Worm (Caenorhabditis elegans) whole organism, L4/young adult: ENCODE data around the gene nhr-46.

Experiments used
- W03F9.2 ChIP-seq: fragments of 150-350 bp; optimal IDR thresholded peaks from 2 replicates; lab custom pipeline; 2014; ENCODE audit warnings: missing biosample characterization, missing genetic modification characterization
- dao-5 ChIP-seq: sonication (generic microtip); optimal IDR thresholded peaks from 2 replicates; lab custom pipeline; 2016; ENCODE audit warnings: missing genotype, missing genetic modification characterization, moderate library complexity, missing compliant biosample characterization
- him-1 ChIP-seq: sonication (generic microtip); optimal IDR thresholded peaks from 2 replicates; lab custom pipeline; 2016; ENCODE audit warnings: missing genotype, missing genetic modification reagents, missing genetic modification characterization, missing compliant biosample characterization

Gene nhr-46

DNA sequence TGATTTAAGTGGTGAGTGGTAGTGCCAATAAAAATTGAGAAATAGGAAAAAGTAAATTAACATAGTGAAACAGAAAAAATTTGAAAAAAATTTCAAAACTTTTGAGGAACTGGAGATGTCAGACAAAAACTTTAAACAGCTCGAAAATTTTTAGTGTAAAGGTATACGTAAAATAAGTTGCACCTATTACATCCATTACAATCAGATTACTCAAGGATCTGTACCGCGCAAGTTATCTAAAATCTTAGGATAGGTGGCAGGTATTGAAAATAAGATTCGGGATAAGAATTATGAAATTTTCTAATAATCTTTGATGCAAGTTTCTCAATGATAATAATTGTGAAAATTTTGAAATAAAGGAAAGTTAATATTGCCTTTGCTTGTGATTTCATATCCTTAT lies 9.1 kb upstream of the nhr-46 start:
- no peak for TF ChIP-seq him-1 (tag; lab: Kevin White, UChicago)
- no peak for TF ChIP-seq dao-5 (tag; lab: Kevin White, UChicago)
- TF ChIP-seq W03F9.2, result no peak

DNA sequence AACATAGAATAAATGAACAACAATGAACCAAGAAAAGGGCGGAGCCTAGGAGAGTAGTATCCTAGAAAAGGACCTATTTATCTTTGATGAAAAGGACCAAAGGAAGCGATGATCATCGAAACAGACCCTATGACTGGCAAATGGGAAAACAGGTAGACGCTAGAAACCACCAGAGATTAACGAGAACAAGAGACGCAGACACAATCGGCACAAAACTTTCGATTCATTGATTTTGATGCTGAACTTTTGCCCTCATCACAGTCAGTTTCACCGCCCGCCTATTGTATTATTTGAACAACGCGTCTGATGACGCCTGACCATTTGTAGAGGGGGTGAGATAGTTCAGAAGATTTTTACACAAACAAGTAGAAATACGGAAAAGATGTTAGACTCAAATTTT lies 8.0 kb upstream of the nhr-46 start:
- TF ChIP-seq him-1 (tag; lab: Kevin White, UChicago) (no peak), dao-5 (tag; lab: Kevin White, UChicago) (no peak)

DNA sequence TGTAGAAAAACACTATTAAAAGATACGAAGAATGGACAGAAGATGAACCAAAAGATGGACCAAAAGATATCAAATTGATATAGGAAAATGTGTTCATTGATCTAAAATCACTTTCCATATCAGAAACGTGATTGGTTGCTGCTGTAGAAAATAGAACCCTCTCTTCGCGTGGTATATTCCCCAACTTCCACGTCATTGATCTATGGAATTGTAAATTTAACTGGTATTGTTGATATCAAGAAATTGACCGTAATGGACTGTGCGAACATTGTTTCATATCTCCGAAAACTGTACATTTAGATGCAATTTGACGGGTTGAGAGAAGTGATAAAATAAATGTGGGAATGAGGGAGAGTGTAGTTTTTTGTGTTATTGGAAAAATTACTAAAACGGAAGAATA lies 6.7 kb upstream of the nhr-46 start:
- TF ChIP-seq W03F9.2 (no peak), dao-5 (tag; lab: Kevin White, UChicago) (no peak), him-1 (tag; lab: Kevin White, UChicago) (no peak)

DNA sequence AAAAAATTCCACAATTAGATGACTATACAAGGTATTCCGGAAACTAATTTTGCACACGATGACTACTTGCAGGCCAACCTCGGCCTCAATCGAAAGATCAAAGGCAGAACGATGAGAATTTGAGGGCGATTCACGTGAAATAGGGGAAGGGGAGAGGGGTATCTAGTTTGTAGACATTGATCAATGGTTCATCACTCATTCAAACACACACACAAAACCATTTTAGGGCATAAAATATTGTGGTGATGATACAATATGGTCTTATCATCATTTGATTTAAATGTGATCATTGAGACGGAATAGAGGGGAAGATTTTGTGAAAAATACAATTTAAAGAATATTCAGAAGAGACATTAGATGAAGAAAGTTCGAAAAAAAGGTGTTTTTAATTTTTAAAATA lies 5.1 kb upstream of the nhr-46 start:
- TF ChIP-seq dao-5 (tag; lab: Kevin White, UChicago), result no peak
- no peak for TF ChIP-seq him-1 (tag; lab: Kevin White, UChicago)
- no peak for TF ChIP-seq W03F9.2

DNA sequence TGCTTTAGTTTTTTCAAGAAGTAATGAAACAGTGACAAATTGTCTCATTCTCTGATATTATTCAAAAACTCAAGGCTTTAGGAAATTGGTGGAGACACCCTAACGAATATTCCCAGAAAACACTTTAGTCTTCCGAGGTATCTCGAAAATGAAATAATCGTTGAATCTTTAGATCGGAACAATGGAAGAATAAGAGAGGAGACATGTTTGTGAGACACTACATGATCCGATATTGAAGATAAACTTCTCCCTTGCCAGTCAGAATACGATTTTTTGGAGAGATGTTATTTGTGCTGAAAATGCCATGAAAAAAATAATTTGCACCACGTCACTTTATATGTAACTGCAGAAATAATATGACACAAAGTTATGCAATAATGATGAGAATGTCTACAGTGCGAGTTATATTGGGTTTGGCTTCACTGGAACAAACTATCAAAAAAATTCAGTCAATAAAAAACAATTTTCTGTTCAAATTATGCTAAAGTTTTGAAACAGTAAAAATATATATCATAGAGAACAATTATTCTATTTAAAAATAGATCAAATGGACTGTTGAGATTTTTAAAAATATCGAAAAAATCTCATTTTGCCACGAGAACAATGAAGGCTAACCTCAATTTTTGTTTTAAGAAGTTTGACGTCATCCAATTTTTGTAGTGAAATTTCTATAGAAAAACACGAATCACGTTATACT lies 3.7 kb upstream of the nhr-46 start:
- no peak for TF ChIP-seq dao-5 (tag; lab: Kevin White, UChicago)
- TF ChIP-seq him-1 (tag; lab: Kevin White, UChicago), result no peak
- no peak for TF ChIP-seq W03F9.2

DNA sequence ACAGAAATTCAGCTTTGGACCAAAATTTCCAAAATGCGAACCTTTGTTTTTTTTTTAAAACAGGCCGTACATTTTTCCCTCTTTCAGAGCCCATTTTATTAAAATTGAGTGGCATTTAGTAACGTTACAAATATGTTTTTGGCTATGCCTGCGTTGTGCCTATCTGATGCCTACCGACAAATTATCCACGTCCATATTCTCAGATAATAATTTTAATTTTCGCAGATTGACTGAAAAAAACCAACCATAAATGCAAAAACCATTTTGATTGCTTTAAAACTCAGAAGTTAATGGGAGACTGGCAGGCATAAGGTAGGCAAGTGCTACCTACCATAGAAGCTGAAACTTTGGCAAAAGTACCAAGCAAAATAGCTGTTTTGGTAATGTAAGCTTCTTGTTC lies 3.0 kb upstream of the nhr-46 start:
- no peak for TF ChIP-seq dao-5 (tag; lab: Kevin White, UChicago)
- TF ChIP-seq him-1 (tag; lab: Kevin White, UChicago), result no peak

DNA sequence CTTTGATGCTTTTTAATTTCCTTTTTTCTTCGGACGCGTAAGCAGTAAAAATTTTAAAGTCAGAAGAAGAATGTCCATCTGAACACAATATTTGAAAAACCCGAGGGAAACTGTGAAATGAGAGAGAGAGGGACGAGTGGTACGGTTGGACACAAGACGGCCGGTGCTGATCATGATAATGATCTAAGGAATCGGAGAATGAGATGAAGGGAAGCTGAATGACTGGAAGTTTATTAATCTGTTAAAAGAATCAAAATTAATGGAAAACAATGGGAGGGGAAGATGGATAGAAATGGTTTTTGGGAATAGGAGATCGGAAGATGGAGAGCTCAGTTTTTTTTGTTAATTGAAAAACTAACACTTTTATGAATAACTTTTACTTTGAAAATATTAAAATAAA lies 1.0 kb upstream of the nhr-46 start:
- TF ChIP-seq W03F9.2, result no peak
- TF ChIP-seq dao-5 (tag; lab: Kevin White, UChicago), result no peak
- TF ChIP-seq him-1 (tag; lab: Kevin White, UChicago), result no peak

DNA sequence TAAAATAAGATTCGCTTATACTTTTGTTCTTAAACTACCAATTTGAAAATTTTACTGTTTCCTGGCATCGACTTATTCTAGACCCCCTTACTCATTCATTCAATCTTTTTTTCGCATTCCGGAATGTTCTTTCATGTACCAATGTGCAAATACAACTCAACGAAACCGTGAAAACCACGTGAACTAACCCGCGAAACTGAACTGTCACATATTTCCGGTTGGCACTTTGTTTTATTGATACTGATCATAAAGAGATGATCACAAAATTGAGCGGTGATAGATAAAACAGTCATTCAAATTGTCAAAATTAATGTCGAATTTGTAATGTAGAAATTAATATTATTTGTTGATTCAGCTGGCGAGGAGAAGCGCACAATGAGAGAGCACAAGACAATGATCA lies 1.7 kb downstream of the nhr-46 start:
- TF ChIP-seq W03F9.2, result no peak
- TF ChIP-seq him-1 (tag; lab: Kevin White, UChicago), result no peak
- TF ChIP-seq dao-5 (tag; lab: Kevin White, UChicago), result no peak

DNA sequence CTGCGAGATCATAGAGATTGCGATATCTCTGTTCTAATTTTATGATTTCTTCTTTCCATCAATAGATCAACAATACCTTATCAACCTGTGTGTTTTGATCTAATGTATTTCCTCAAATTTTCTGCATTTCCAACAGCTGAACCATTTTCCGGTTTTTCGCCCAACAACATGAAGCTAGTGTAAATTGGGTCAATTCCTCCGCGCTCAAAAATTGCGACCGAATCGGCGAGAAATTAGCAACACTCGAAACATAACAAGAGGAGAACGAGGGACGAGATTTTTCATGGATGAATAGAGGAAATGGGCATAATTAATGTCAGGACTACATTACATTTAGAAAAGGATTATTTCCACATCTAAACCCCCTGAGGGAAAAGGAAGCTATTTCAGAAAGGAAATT lies 2.8 kb downstream of the nhr-46 start:
- TF ChIP-seq W03F9.2 (no peak), him-1 (tag; lab: Kevin White, UChicago) (no peak), dao-5 (tag; lab: Kevin White, UChicago) (no peak)

DNA sequence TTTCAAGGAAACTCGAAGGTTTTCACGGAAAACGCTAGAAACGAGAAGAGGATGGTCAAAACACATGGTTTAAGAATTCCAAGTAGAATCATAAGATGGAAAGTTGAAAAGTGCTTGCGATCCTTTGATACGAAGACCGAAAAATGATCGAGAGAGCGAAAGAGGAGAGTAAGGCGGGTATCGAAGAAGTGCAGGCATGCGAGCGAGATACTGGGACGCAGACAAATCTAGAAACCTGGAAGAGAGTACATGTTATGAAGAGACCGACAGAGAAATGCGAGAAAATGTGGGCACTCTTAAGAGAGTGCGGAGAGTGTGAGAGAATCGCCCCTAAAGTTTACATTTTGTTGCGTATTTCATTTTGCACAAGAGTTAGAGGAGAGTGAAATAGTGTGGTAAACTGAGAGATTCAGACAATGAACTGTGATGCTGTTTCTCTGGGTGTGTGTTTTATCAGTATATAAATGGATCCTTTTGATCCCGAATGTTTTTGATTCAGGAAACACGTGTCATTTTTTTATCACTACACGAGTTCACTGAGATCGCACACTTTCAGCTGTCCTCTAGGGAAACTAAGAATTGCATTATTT lies 3.6 kb downstream of the nhr-46 start:
- no peak for TF ChIP-seq him-1 (tag; lab: Kevin White, UChicago)

DNA sequence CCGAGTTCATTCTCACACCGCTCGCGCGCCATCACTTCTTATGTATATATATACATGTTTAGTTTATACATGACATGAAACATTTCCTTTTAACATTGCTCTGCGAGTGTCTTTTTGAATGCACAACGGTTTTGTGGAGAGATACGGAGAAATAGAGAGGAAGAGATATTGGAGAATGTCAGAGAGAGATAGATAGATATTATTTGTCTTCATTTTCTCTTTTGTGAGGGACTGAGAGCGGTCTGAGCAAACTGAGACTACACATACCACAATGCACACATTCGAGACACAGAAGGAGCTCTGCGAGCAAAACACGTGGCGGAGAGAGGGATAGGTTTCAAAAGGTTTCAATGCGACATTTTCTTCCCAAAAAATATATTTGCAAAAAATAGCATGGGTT lies 4.4 kb downstream of the nhr-46 start:
- TF ChIP-seq dao-5 (tag; lab: Kevin White, UChicago) (no peak), him-1 (tag; lab: Kevin White, UChicago) (no peak), W03F9.2 (no peak)

DNA sequence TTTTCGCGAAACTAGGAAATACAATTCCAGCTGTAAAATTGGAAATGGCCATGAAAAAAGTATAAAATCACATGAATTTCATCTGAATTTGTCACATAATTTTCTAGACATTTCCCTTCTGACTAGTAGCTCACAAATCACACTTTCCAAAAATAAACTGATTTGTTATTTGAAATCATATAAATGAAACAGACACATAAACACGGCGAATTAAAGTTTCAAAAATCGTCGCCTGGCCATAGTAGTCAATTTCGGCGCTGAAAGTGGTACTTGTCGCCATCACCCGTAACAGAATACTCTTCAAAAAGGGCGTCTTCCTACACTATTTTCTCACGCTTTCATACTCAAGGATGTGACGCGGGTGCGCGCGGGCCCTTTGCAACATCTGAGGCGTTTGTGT lies 5.0 kb downstream of the nhr-46 start:
- TF ChIP-seq dao-5 (tag; lab: Kevin White, UChicago) (no peak), W03F9.2 (no peak), him-1 (tag; lab: Kevin White, UChicago) (no peak)

DNA sequence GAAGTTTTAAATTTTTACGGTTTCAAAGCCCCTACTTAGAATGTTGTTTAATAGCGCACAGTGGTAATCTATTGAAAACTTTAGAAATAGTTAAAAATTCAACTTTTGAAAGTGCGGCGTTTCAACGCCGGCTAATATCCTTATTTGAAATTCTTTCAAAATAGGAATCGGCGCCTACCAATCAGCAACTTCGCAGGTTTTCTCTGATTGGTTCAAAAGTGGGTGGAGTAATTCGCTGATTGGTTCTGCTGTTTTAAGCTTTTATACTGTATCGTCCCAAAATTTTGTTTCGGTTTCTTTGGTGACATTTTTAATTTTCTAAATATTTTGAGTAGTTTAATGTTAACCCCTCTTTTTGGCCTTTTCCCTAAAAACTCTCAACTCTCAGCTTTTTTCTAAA lies 5.7 kb downstream of the nhr-46 start:
- TF ChIP-seq him-1 (tag; lab: Kevin White, UChicago), result no peak
- no peak for TF ChIP-seq W03F9.2
- TF ChIP-seq dao-5 (tag; lab: Kevin White, UChicago), result no peak

DNA sequence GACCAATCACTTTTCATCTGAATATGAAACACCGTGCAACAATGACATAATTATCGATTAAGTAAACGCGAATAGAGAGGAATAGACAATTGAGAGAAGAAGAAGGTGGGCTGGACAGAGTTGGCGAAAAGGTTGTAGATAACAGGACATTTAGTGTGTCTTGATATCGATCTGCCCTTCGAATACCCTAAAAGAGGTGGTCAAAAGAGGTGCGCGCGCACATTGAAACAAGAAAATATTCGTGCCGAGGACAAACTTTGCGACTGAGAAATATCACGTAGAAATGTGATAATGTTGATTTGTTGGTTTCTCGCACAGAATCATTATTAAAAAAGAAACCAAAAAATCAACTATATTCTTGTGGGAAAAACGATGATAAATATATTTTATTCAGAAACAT lies 7.8 kb downstream of the nhr-46 start:
- TF ChIP-seq him-1 (tag; lab: Kevin White, UChicago), result no peak
- no peak for TF ChIP-seq dao-5 (tag; lab: Kevin White, UChicago)
- TF ChIP-seq W03F9.2, result no peak

DNA sequence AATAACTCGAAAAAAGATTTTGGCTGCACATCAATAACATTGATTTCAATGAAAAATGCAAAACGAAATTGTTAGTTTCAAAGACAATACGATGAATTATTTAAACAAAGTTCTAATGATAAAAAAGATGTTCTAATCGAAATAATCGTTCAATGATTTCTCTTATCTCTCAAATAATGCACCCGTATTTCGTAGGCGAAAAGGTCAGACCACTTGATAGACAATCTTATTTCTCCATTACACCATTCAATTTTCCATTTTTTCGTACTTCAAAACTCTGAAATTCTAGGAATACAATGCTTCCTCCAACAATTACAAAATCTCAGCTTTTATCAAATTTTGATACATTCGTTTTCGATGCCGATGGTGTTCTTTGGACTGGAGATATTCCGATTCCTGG lies 13.5 kb downstream of the nhr-46 start, which contains the start of gene C45E5.1:
Gene C45E5.1 (plus strand): TSS at position 290 of the 400 bp plus-strand sequence.
- TF ChIP-seq W03F9.2 (no peak), him-1 (tag; lab: Kevin White, UChicago) (no peak), dao-5 (tag; lab: Kevin White, UChicago) (no peak)
